Worm (Caenorhabditis elegans): ENCODE measurements around the gene aqp-10.
A peak's percentile ranks its signal among the peaks of the same experiment; 100 is the strongest.

The aqp-10 gene

DNA sequence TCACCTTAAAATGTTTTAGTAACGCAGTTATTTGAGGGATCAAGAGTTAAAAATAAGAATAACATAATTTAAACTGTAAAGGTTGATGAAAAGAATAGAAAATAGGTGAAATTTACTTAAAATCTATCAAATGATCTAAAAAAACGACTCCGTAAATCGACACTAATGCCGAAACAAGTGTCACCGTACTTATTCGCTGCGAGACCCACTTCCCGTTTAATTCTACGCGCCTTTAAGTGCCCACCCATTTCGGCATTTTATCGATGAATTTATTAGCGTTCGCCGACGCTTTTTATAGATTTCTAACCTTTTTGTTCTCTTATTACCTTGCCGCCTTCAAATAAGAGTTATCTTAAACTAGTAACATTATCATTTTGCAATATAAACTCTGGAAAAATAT lies 23.6 kb downstream of the aqp-10 start, which contains the start of the genes Y53C12B.1 and nos-3 (continued):
- TF ChIP-seq lim-7 (GFP tag; IDR thresholded peaks at IDR 0.05), result no peak
- TF ChIP-seq lin-29 (GFP tag; IDR thresholded peaks at IDR 0.05), result no peak
- TF ChIP-seq zfp-2 (tag; optimal IDR thresholded peaks at IDR 0.05), result no peak
- no peak for TF ChIP-seq Y105C5A.15 (GFP tag; IDR thresholded peaks at IDR 0.05)
- TF ChIP-seq hif-1 (tag; optimal IDR thresholded peaks at IDR 0.05), result peak in 1 of 2 experiments; percentile 45
- TF ChIP-seq lin-38 (GFP tag; IDR thresholded peaks at IDR 0.05), result peak; percentile 54
- no peak for TF ChIP-seq pha-4 (GFP tag; IDR thresholded peaks at IDR 0.05)
- TF ChIP-seq pha-4 (tag; optimal IDR thresholded peaks at IDR 0.05), result peak; percentile 79
- TF ChIP-seq dmd-8 (GFP tag; IDR thresholded peaks at IDR 0.05), result no peak

ce11 chrII:9742784-9743183 lies 26.9 kb downstream of the aqp-10 start, which contains the start of gene pno-1:
pno-1 (minus strand) TSS chrII:9742884.
- TF ChIP-seq dve-1 (tag; optimal IDR thresholded peaks at IDR 0.05; ENCODE audit: insufficient read depth) (no peak), lin-38 (GFP tag; IDR thresholded peaks at IDR 0.05) (0 out of 2 replicates have a peak, but pooled peaks have one; percentile 9)

DNA sequence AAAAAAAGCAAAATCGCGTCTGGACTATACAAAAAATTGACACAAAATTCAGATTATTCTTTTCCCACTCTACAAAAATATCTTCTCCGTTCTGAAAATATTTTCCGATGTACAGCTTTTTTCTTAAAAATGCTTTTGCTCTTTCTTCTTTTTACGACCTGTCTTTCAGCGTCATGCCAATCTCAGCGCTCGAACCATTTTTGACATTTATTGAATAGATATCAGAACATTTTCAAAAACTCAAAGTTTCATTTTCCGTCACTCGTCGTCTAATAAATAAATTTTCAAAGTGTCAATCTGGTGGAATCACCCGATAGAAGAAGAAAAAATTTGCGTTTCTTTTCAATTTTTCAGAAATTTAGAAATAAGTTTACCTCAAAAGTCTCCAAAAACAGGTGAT lies 28.2 kb downstream of the aqp-10 start:
- TF ChIP-seq arid-1 (GFP tag; conservative IDR thresholded peaks at IDR 0.05) (no peak), dmd-6 (GFP tag; IDR thresholded peaks at IDR 0.05) (peak; percentile 91), set-16 (GFP tag; IDR thresholded peaks at IDR 0.05) (no peak), daf-16 (GFP tag; optimal IDR thresholded peaks at IDR 0.05) (no peak), daf-16 (tag; optimal IDR thresholded peaks at IDR 0.05) (peak; percentile 46), lin-29 (GFP tag; IDR thresholded peaks at IDR 0.05) (no peak), nhr-237 (tag; optimal IDR thresholded peaks at IDR 0.05) (no peak), lin-15B (tag; optimal IDR thresholded peaks at IDR 0.05) (no peak), spr-3 (GFP tag; optimal IDR thresholded peaks at IDR 0.05) (no peak), dve-1 (tag; optimal IDR thresholded peaks at IDR 0.05; ENCODE audit: insufficient read depth) (peak; percentile 78), php-3 (GFP tag; IDR thresholded peaks at IDR 0.05) (peak; percentile 89), nhr-6 (tag; optimal IDR thresholded peaks at IDR 0.05) (no peak), hlh-30 (tag; optimal IDR thresholded peaks at IDR 0.05; ENCODE audit: insufficient read depth) (no peak), hlh-11 (tag; optimal IDR thresholded peaks at IDR 0.05) (peak; percentile 16), rbr-2 (tag; optimal IDR thresholded peaks at IDR 0.05) (no peak), nhr-25 (tag; optimal IDR thresholded peaks at IDR 0.05; ENCODE audit: borderline replicate concordance, insufficient read depth) (no peak), pqm-1 (tag; optimal IDR thresholded peaks at IDR 0.05) (no peak), T26A8.4 (GFP tag; IDR thresholded peaks at IDR 0.05) (no peak), sdz-12 (GFP tag; optimal IDR thresholded peaks at IDR 0.05) (no peak), fkh-10 (GFP tag; optimal IDR thresholded peaks at IDR 0.05) (no peak), lin-38 (GFP tag; IDR thresholded peaks at IDR 0.05) (no peak; the same call in 1 of the 2 replicates), nhr-28 (tag; optimal IDR thresholded peaks at IDR 0.05) (no peak), cey-2 (tag; optimal IDR thresholded peaks at IDR 0.05; ENCODE audit: borderline replicate concordance, insufficient read depth) (no peak), mdl-1 (tag; optimal IDR thresholded peaks at IDR 0.05) (no peak), unc-130 (GFP tag; optimal IDR thresholded peaks at IDR 0.05) (no peak), D1046.2 (GFP tag; IDR thresholded peaks at IDR 0.05) (no peak), lin-1 (GFP tag; IDR thresholded peaks at IDR 0.05) (no peak), mxl-2 (GFP tag; conservative IDR thresholded peaks at IDR 0.05) (no peak), zip-2 (tag; optimal IDR thresholded peaks at IDR 0.05) (no peak), F37D6.2 (tag; optimal IDR thresholded peaks at IDR 0.05) (no peak), lin-39 (tag; optimal IDR thresholded peaks at IDR 0.05) (no peak), dmd-9 (GFP tag; IDR thresholded peaks at IDR 0.05) (no peak), zfp-2 (tag; optimal IDR thresholded peaks at IDR 0.05) (no peak), nhr-76 (tag; optimal IDR thresholded peaks at IDR 0.05) (no peak), ceh-82 (tag; optimal IDR thresholded peaks at IDR 0.05) (no peak), tra-1 (GFP tag; IDR thresholded peaks at IDR 0.05) (peak; percentile 62), nhr-102 (tag; optimal IDR thresholded peaks at IDR 0.05) (no peak), zfp-3 (GFP tag; conservative IDR thresholded peaks at IDR 0.05) (no peak), egl-27 (tag; optimal IDR thresholded peaks at IDR 0.05) (no peak), egl-43 (GFP tag; IDR thresholded peaks at IDR 0.05) (no peak), nhr-10 (tag; optimal IDR thresholded peaks at IDR 0.05) (no peak)
